Fruit fly (Drosophila melanogaster): ENCODE data around the gene CG13048.

The CG13048 gene

dm6 chr3L:16317724-16318123 is 34.0 kb upstream of the CG13048 start, which contains the start of gene Nplp3:
Gene Nplp3 (plus strand): TSS chr3L:16318024.
- TF ChIP-seq Ets98B (GFP tag; IDR thresholded peaks at IDR 0.05) (no peak), CG4496 (GFP tag; IDR thresholded peaks at IDR 0.05) (no peak)

DNA sequence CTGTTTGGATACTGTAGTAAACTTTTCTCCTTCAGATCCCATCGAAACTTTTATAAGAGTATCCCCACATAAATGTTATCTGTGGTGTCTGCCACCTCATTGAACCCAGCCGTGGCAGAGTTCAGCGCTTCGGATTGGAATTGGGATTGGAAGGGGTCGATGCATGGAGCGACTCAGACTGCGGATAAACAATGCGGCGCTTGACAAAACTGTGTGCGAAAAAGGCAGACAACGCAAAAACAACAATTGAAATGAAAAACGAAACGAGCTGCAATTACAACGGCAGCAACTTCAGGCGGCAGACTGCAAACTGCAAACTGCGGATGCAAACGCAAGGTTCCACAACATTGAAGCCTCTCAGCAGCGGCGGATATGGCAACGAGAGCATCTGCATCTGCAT is 30.3 kb upstream of the CG13048 start, which contains the start of gene CG13062:
Gene CG13062 (plus strand): TSS at position 301 of the 400 bp plus-strand sequence.
- TF ChIP-seq EcR (GFP tag; optimal IDR thresholded peaks at IDR 0.05) (no peak), CG32121 (GFP tag; IDR thresholded peaks at IDR 0.05) (0 out of 2 replicates have a peak, but pooled peaks have one; percentile 21)

DNA sequence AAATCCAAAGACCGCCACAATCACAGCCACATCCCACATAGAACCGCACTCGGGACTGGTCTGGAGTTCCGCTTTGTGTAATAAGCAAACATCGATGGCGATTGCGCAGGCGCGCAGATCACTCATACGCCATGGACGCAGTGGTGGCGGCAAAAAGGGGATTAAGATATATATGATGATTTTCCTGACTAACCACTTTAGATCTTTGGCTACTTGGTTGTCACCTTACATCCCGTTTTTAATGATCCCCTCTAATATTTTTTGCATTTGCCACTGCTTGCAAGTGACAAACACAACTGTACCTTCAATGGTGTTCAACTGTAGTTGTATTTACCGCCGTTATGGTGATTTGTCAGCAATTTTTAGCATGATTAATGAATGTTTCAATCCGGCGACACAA is 26.3 kb upstream of the CG13048 start:
- TF ChIP-seq CG12605 (GFP tag; IDR thresholded peaks at IDR 0.05) (no peak), CG14655 (GFP tag; optimal IDR thresholded peaks at IDR 0.05) (peak; percentile 78), gl (tag; optimal IDR thresholded peaks at IDR 0.05) (no peak), rn (GFP tag; IDR thresholded peaks at IDR 0.05) (peak; percentile 42; the same call in 1 of the 2 replicates), CG4496 (GFP tag; IDR thresholded peaks at IDR 0.05) (peak; percentile 86), CG32121 (GFP tag; IDR thresholded peaks at IDR 0.05) (peak; percentile 48; the same call in 1 of the 2 replicates), CG9948 (tag; optimal IDR thresholded peaks at IDR 0.05) (no peak), Pif1B (GFP tag; optimal IDR thresholded peaks at IDR 0.05) (no peak), CG34367 (tag; optimal IDR thresholded peaks at IDR 0.05) (no peak), Ets98B (GFP tag; IDR thresholded peaks at IDR 0.05) (peak; percentile 84), Snoo (tag; optimal IDR thresholded peaks at IDR 0.05) (no peak), CG8159 (tag; optimal IDR thresholded peaks at IDR 0.05) (no peak), CG13204 (GFP tag; optimal IDR thresholded peaks at IDR 0.05) (no peak), CG15710 (tag; optimal IDR thresholded peaks at IDR 0.05) (no peak), fd96Ca (GFP tag; IDR thresholded peaks at IDR 0.05) (peak; percentile 89), D1 (tag; optimal IDR thresholded peaks at IDR 0.05) (no peak), EcR (GFP tag; optimal IDR thresholded peaks at IDR 0.05) (no peak), Pif1A (GFP tag; optimal IDR thresholded peaks at IDR 0.05) (peak; percentile 13), CG10348 (GFP tag; IDR thresholded peaks at IDR 0.05) (peak; percentile 51), CG17806 (tag; optimal IDR thresholded peaks at IDR 0.05) (peak; percentile 9), CG8301 (tag; optimal IDR thresholded peaks at IDR 0.05) (peak; percentile 74)

DNA sequence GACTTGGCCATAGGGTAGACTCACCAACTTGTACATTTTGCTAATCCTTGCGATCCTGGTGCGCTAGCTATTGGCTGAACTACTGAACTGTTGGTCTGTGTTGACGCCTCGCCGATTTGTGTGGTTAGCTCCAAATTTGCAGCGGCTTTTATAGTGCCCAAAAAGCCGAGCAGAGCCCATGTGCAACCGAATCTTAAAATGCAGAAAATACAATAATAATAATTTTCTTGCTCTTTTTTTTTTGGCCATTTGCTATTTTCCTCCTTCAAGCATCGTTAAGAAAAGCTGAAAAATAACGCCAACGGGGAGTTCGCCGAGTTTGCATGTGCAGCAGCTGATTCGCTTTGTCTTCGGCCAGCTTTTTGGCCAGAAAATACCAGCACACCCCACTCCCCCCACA is 24.7 kb upstream of the CG13048 start, which contains the start of gene CG13042:
Gene CG13042 (minus strand): TSS at position 101 of the 400 bp plus-strand sequence.
- no peak for TF ChIP-seq D1 (tag; optimal IDR thresholded peaks at IDR 0.05)
- 0 out of 3 replicates have a peak, but pooled peaks have one; percentile 37 for TF ChIP-seq CG4496 (GFP tag; IDR thresholded peaks at IDR 0.05)

dm6 chr3L:16305820-16306650 is 22.3 kb upstream of the CG13048 start, which contains the start of the genes CG13043 and CG13063:
Gene CG13043 (minus strand): TSS chr3L:16305870.
Gene CG13063 (plus strand): TSS chr3L:16306600.
- no peak for TF ChIP-seq CG13204 (GFP tag; optimal IDR thresholded peaks at IDR 0.05)
- TF ChIP-seq CG9948 (tag; optimal IDR thresholded peaks at IDR 0.05) = no peak
- TF ChIP-seq EcR (GFP tag; optimal IDR thresholded peaks at IDR 0.05) = no peak
- no peak for TF ChIP-seq Pif1B (GFP tag; optimal IDR thresholded peaks at IDR 0.05)
- TF ChIP-seq CG10348 (GFP tag; IDR thresholded peaks at IDR 0.05) = no peak
- no peak for TF ChIP-seq CG4496 (GFP tag; IDR thresholded peaks at IDR 0.05)
- no peak for TF ChIP-seq gl (tag; optimal IDR thresholded peaks at IDR 0.05)
- TF ChIP-seq CG15710 (tag; optimal IDR thresholded peaks at IDR 0.05) = no peak
- TF ChIP-seq Snoo (tag; optimal IDR thresholded peaks at IDR 0.05) = no peak
- no peak for TF ChIP-seq D1 (tag; optimal IDR thresholded peaks at IDR 0.05)
- no peak for TF ChIP-seq CG17806 (tag; optimal IDR thresholded peaks at IDR 0.05)
- no peak for TF ChIP-seq CG32121 (GFP tag; IDR thresholded peaks at IDR 0.05)
- TF ChIP-seq CG14655 (GFP tag; optimal IDR thresholded peaks at IDR 0.05) = no peak

- no peak for TF ChIP-seq Snoo (tag; optimal IDR thresholded peaks at IDR 0.05)
- no peak for TF ChIP-seq CG17806 (tag; optimal IDR thresholded peaks at IDR 0.05)
- TF ChIP-seq gl (tag; optimal IDR thresholded peaks at IDR 0.05) = no peak
- no peak for TF ChIP-seq CG32121 (GFP tag; IDR thresholded peaks at IDR 0.05)
- no peak for TF ChIP-seq CG4496 (GFP tag; IDR thresholded peaks at IDR 0.05)
- TF ChIP-seq D1 (tag; optimal IDR thresholded peaks at IDR 0.05) = no peak
- no peak for TF ChIP-seq CG15710 (tag; optimal IDR thresholded peaks at IDR 0.05)
- no peak for TF ChIP-seq CG12605 (GFP tag; IDR thresholded peaks at IDR 0.05)
- TF ChIP-seq CG10348 (GFP tag; IDR thresholded peaks at IDR 0.05) = no peak
- TF ChIP-seq CG8301 (tag; optimal IDR thresholded peaks at IDR 0.05) = no peak
- no peak for TF ChIP-seq rn (GFP tag; IDR thresholded peaks at IDR 0.05)
- TF ChIP-seq CG9948 (tag; optimal IDR thresholded peaks at IDR 0.05) = no peak
- TF ChIP-seq EcR (GFP tag; optimal IDR thresholded peaks at IDR 0.05) = no peak
- TF ChIP-seq CG13204 (GFP tag; optimal IDR thresholded peaks at IDR 0.05) = no peak
- TF ChIP-seq Ets98B (GFP tag; IDR thresholded peaks at IDR 0.05) = no peak
Observed at dm6 chr3L:16303982-16304381, 20.3 kb upstream of the CG13048 start, which contains the start of gene CG43249. Gene CG43249 (plus strand): TSS chr3L:16304282.
